Fruit fly (Drosophila melanogaster) whole organism, pupa: ENCODE data around the gene CG44195.

ENCODE experiments used
- CG10348 ChIP-seq: fragments of 200-800 bp; sonication (Bioruptor generic); IDR thresholded peaks from 2 replicates; pipeline ENCODE4 v1.3.6; 2022; ENCODE audit warnings: missing biosample characterization, missing genetic modification characterization
- CG12605 ChIP-seq: fragments of 200-800 bp; sonication (Bioruptor generic); IDR thresholded peaks from 2 replicates; pipeline ENCODE4 v1.3.6; 2022; ENCODE audit warnings: missing biosample characterization, missing genetic modification characterization
- CG13204 ChIP-seq: fragments of 200-800 bp; sonication (Bioruptor generic); optimal IDR thresholded peaks from 2 replicates; lab custom pipeline; 2018; ENCODE audit warnings: missing biosample characterization, mild to moderate bottlenecking, missing genetic modification characterization, moderate library complexity
- CG14655 ChIP-seq: fragments of 200-800 bp; sonication (Bioruptor generic); optimal IDR thresholded peaks from 3 replicates; lab custom pipeline; 2017; ENCODE audit warnings: mild to moderate bottlenecking, missing biosample characterization, missing genetic modification reagents, missing genetic modification characterization
- CG15710 ChIP-seq: fragments of 200-800 bp; sonication (Bioruptor generic); optimal IDR thresholded peaks from 2 replicates; lab custom pipeline; 2018; ENCODE audit warnings: missing biosample characterization, mild to moderate bottlenecking, missing genetic modification characterization, moderate library complexity
- CG17806 ChIP-seq: fragments of 200-800 bp; sonication (Bioruptor generic); optimal IDR thresholded peaks from 2 replicates; lab custom pipeline; 2018; ENCODE audit warnings: missing biosample characterization, mild to moderate bottlenecking, missing genetic modification characterization, moderate library complexity
- CG32121 ChIP-seq: fragments of 200-800 bp; sonication (Bioruptor generic); IDR thresholded peaks from 2 replicates; pipeline ENCODE4 v1.3.6; 2022; ENCODE audit warnings: missing biosample characterization, missing genetic modification characterization
- CG34367 ChIP-seq: fragments of 200-800 bp; sonication (Bioruptor generic); optimal IDR thresholded peaks from 2 replicates; lab custom pipeline; 2018; ENCODE audit warnings: missing biosample characterization, mild to moderate bottlenecking, missing genetic modification characterization
- CG4496 ChIP-seq: fragments of 200-800 bp; sonication (Bioruptor generic); IDR thresholded peaks from 3 replicates; pipeline ENCODE4 v1.3.6; 2022; ENCODE audit warnings: missing biosample characterization, missing genetic modification characterization
- CG8159 ChIP-seq: fragments of 200-800 bp; sonication (Bioruptor generic); optimal IDR thresholded peaks from 3 replicates; lab custom pipeline; 2018; ENCODE audit warnings: missing biosample characterization, mild to moderate bottlenecking, missing genetic modification characterization, moderate library complexity
- CG8301 ChIP-seq: fragments of 200-800 bp; sonication (Bioruptor generic); optimal IDR thresholded peaks from 2 replicates; lab custom pipeline; 2018; ENCODE audit warnings: missing biosample characterization, mild to moderate bottlenecking, missing genetic modification characterization
- CG9948 ChIP-seq: fragments of 200-800 bp; sonication (Bioruptor generic); optimal IDR thresholded peaks from 2 replicates; lab custom pipeline; 2018; ENCODE audit warnings: missing biosample characterization, mild to moderate bottlenecking, missing genetic modification characterization, moderate library complexity
- D1 ChIP-seq: fragments of 200-800 bp; sonication (Bioruptor generic); optimal IDR thresholded peaks from 2 replicates; lab custom pipeline; 2018; ENCODE audit warnings: missing biosample characterization, mild to moderate bottlenecking, missing genetic modification characterization, moderate library complexity
- EcR ChIP-seq: fragments of 200-800 bp; sonication (Bioruptor generic); optimal IDR thresholded peaks from 3 replicates; lab custom pipeline; 2019; ENCODE audit warnings: missing biosample characterization, missing genetic modification characterization, mild to moderate bottlenecking, moderate library complexity, missing genetic modification reagents
- Ets98B ChIP-seq: fragments of 200-800 bp; sonication (Bioruptor generic); IDR thresholded peaks from 2 replicates; pipeline ENCODE4 v1.3.6; 2022; ENCODE audit warnings: missing biosample characterization, missing genetic modification characterization
- Pif1A ChIP-seq: fragments of 200-800 bp; sonication (Bioruptor generic); optimal IDR thresholded peaks from 3 replicates; lab custom pipeline; 2016; ENCODE audit warnings: missing biosample characterization, missing genetic modification characterization
- Pif1B ChIP-seq: fragments of 200-800 bp; sonication (Bioruptor generic); optimal IDR thresholded peaks from 3 replicates; lab custom pipeline; 2016; ENCODE audit warnings: missing biosample characterization, missing genetic modification characterization
- Snoo ChIP-seq: fragments of 200-800 bp; sonication (Bioruptor generic); optimal IDR thresholded peaks from 3 replicates; lab custom pipeline; 2017; ENCODE audit warnings: missing biosample characterization, mild to moderate bottlenecking, missing genetic modification characterization, inconsistent platforms
- fd96Ca ChIP-seq: fragments of 200-800 bp; sonication (Bioruptor generic); IDR thresholded peaks from 3 replicates; pipeline ENCODE4 v1.3.6; 2022; ENCODE audit warnings: missing biosample characterization, missing genetic modification characterization
- gl ChIP-seq: fragments of 200-800 bp; sonication (Bioruptor generic); optimal IDR thresholded peaks from 2 replicates; lab custom pipeline; 2018; ENCODE audit warnings: missing biosample characterization, mild to moderate bottlenecking, missing genetic modification characterization
- rn ChIP-seq: fragments of 200-800 bp; sonication (Bioruptor generic); IDR thresholded peaks from 2 replicates; pipeline ENCODE4 v1.3.6; 2022; ENCODE audit warnings: missing biosample characterization, missing genetic modification characterization

The CG44195 gene

dm6 chr3L:7633619-7634018 lies 61.8 kb downstream of the CG44195 start:
- no peak for TF ChIP-seq fd96Ca
- no peak for TF ChIP-seq CG14655 (GFP tag; lab: Kevin White, UChicago)
- TF ChIP-seq CG17806: no peak
- no peak for TF ChIP-seq CG12605 (GFP tag; lab: Robert Waterston, UW)
- no peak for TF ChIP-seq CG8301
- no peak for TF ChIP-seq rn (GFP tag; lab: Robert Waterston, UW)
- no peak for TF ChIP-seq gl (tag; lab: Kevin White, UChicago)
- TF ChIP-seq CG34367 (tag; lab: Kevin White, UChicago): no peak
- TF ChIP-seq, all 21 proteins: peak for 0

- no peak for TF ChIP-seq Snoo (tag; lab: Kevin White, UChicago)
- no peak for TF ChIP-seq Pif1B (GFP tag; lab: Kevin White, UChicago)
- peak; percentile 56 for TF ChIP-seq CG9948 (tag; lab: Kevin White, UChicago)
- peak; percentile 66 for TF ChIP-seq EcR
- peak; percentile 69 for TF ChIP-seq CG8159
- peak; percentile 50 for TF ChIP-seq CG34367 (tag; lab: Kevin White, UChicago)
- peak; percentile 49; the same call in 1 of the 3 replicates for TF ChIP-seq fd96Ca
- no peak for TF ChIP-seq gl (tag; lab: Kevin White, UChicago)
- TF ChIP-seq Ets98B (GFP tag; lab: Robert Waterston, UW): peak; percentile 76
- peak; percentile 73 for TF ChIP-seq CG8301
- no peak for TF ChIP-seq D1
- peak; percentile 57 for TF ChIP-seq CG15710 (tag; lab: Kevin White, UChicago)
- peak; percentile 59 for TF ChIP-seq Pif1A (GFP tag; lab: Kevin White, UChicago)
- TF ChIP-seq CG4496 (GFP tag; lab: Robert Waterston, UW): peak; percentile 70
- TF ChIP-seq CG14655 (GFP tag; lab: Kevin White, UChicago): peak; percentile 79
- TF ChIP-seq CG17806: peak; percentile 69
- TF ChIP-seq CG13204: peak; percentile 21
- TF ChIP-seq CG32121: peak; percentile 77
- TF ChIP-seq CG12605 (GFP tag; lab: Robert Waterston, UW): no peak
- peak; percentile 49; the same call in 1 of the 2 replicates for TF ChIP-seq rn (GFP tag; lab: Robert Waterston, UW)
Measured at dm6 chr3L:7632540-7633263, 62.8 kb downstream of the CG44195 start.

- no peak for TF ChIP-seq fd96Ca
- TF ChIP-seq CG15710 (tag; lab: Kevin White, UChicago): no peak
- TF ChIP-seq CG4496 (GFP tag; lab: Robert Waterston, UW): no peak
- no peak for TF ChIP-seq D1
- TF ChIP-seq Pif1A (GFP tag; lab: Kevin White, UChicago): no peak
- no peak for TF ChIP-seq CG9948 (tag; lab: Kevin White, UChicago)
- TF ChIP-seq CG8159: no peak
- TF ChIP-seq Ets98B (GFP tag; lab: Robert Waterston, UW): no peak
- TF ChIP-seq Pif1B (GFP tag; lab: Kevin White, UChicago): no peak
- TF ChIP-seq CG34367 (tag; lab: Kevin White, UChicago): no peak
- TF ChIP-seq CG10348 (GFP tag; lab: Robert Waterston, UW): no peak
- TF ChIP-seq CG14655 (GFP tag; lab: Kevin White, UChicago): no peak
- TF ChIP-seq CG8301: no peak
- TF ChIP-seq CG12605 (GFP tag; lab: Robert Waterston, UW): no peak
- no peak for TF ChIP-seq EcR
Measured at dm6 chr3L:7630047-7630446, 65.4 kb downstream of the CG44195 start.

- no peak for TF ChIP-seq CG8301
- TF ChIP-seq CG4496 (GFP tag; lab: Robert Waterston, UW): no peak
- no peak for TF ChIP-seq CG34367 (tag; lab: Kevin White, UChicago)
- TF ChIP-seq CG10348 (GFP tag; lab: Robert Waterston, UW): no peak
- no peak for TF ChIP-seq rn (GFP tag; lab: Robert Waterston, UW)
- TF ChIP-seq, all 21 proteins: peak for 0
Measured at dm6 chr3L:7624561-7624960, 70.9 kb downstream of the CG44195 start.

- peak; percentile 80 for TF ChIP-seq CG4496 (GFP tag; lab: Robert Waterston, UW)
- no peak for TF ChIP-seq CG13204
- TF ChIP-seq CG8301: peak; percentile 60
- no peak for TF ChIP-seq gl (tag; lab: Kevin White, UChicago)
- TF ChIP-seq Pif1A (GFP tag; lab: Kevin White, UChicago): peak; percentile 40
- no peak for TF ChIP-seq Snoo (tag; lab: Kevin White, UChicago)
- TF ChIP-seq CG34367 (tag; lab: Kevin White, UChicago): no peak
- no peak for TF ChIP-seq D1
- TF ChIP-seq fd96Ca: peak; percentile 78
- TF ChIP-seq Ets98B (GFP tag; lab: Robert Waterston, UW): peak; percentile 53
- no peak for TF ChIP-seq CG10348 (GFP tag; lab: Robert Waterston, UW)
- TF ChIP-seq CG14655 (GFP tag; lab: Kevin White, UChicago): peak; percentile 56
- peak; percentile 0 for TF ChIP-seq CG8159
- TF ChIP-seq CG32121: peak; percentile 86
- no peak for TF ChIP-seq CG9948 (tag; lab: Kevin White, UChicago)
- peak; percentile 73 for TF ChIP-seq CG12605 (GFP tag; lab: Robert Waterston, UW)
- TF ChIP-seq Pif1B (GFP tag; lab: Kevin White, UChicago): no peak
- TF ChIP-seq CG15710 (tag; lab: Kevin White, UChicago): no peak
- no peak; the same call in 1 of the 2 replicates for TF ChIP-seq rn (GFP tag; lab: Robert Waterston, UW)
- TF ChIP-seq EcR: no peak
- peak; percentile 16 for TF ChIP-seq CG17806
Measured at dm6 chr3L:7617436-7617979, 77.9 kb downstream of the CG44195 start.
